Fruit fly (Drosophila melanogaster) whole organism, embryonic: ENCODE results near the gene CG10194.

ENCODE experiments used
- ATbp ChIP-seq: fragments of 200-800 bp; sonication (Bioruptor generic); optimal IDR thresholded peaks from 2 replicates; lab custom pipeline; 2017; ENCODE audit warnings: missing biosample characterization, mild to moderate bottlenecking, missing genetic modification characterization, missing genetic modification reagents
- CG10321 ChIP-seq: fragments of 200-800 bp; sonication (Bioruptor generic); IDR thresholded peaks from 2 replicates; pipeline ENCODE4 v1.3.6; 2022; ENCODE audit warnings: missing biosample characterization, missing genetic modification characterization
- CG10979 ChIP-seq: fragments of 200-800 bp; sonication (Bioruptor generic); optimal IDR thresholded peaks from 2 replicates; lab custom pipeline; 2018; ENCODE audit warnings: missing biosample characterization, mild to moderate bottlenecking, missing genetic modification characterization, moderate library complexity
- CG11085 ChIP-seq: fragments of 200-800 bp; sonication (Bioruptor generic); IDR thresholded peaks from 2 replicates; pipeline ENCODE4 v1.3.6; 2022; ENCODE audit warnings: missing biosample characterization, missing genetic modification characterization
- CG11504 ChIP-seq: fragments of 200-800 bp; sonication (Bioruptor generic); optimal IDR thresholded peaks from 3 replicates; lab custom pipeline; 2019; ENCODE audit warnings: missing biosample characterization, mild to moderate bottlenecking, missing genetic modification characterization, moderate library complexity
- CG12104 ChIP-seq: fragments of 200-800 bp; sonication (Bioruptor generic); optimal IDR thresholded peaks from 3 replicates; lab custom pipeline; 2016; ENCODE audit warnings: missing biosample characterization, missing genetic modification characterization
- CG12155 ChIP-seq: fragments of 200-800 bp; sonication (Bioruptor generic); optimal IDR thresholded peaks from 3 replicates; lab custom pipeline; 2016; ENCODE audit warnings: missing biosample characterization, missing genetic modification characterization
- CG12769 ChIP-seq: fragments of 200-800 bp; sonication (Bioruptor generic); optimal IDR thresholded peaks from 2 replicates; lab custom pipeline; 2019; ENCODE audit warnings: missing biosample characterization, mild to moderate bottlenecking, missing genetic modification characterization, moderate library complexity
- CG14667 ChIP-seq: fragments of 200-800 bp; sonication (Bioruptor generic); IDR thresholded peaks from 2 replicates; pipeline ENCODE4 v1.3.6; 2022; ENCODE audit warnings: missing biosample characterization, missing genetic modification characterization
- CG14710 ChIP-seq: fragments of 200-800 bp; sonication (Bioruptor generic); optimal IDR thresholded peaks from 3 replicates; lab custom pipeline; 2019; ENCODE audit warnings: missing biosample characterization, mild to moderate bottlenecking, missing genetic modification characterization, moderate library complexity
- CG16815 ChIP-seq: fragments of 200-800 bp; sonication (Bioruptor generic); optimal IDR thresholded peaks from 3 replicates; lab custom pipeline; 2017; ENCODE audit warnings: missing biosample characterization, mild to moderate bottlenecking, missing genetic modification characterization
- CG17328 ChIP-seq: fragments of 200-800 bp; sonication (Bioruptor generic); IDR thresholded peaks from 2 replicates; pipeline ENCODE4 v1.3.6; 2022; ENCODE audit warnings: missing biosample characterization, missing genetic modification characterization
- CG17802 ChIP-seq: fragments of 200-800 bp; sonication (Bioruptor generic); optimal IDR thresholded peaks from 2 replicates; lab custom pipeline; 2018; ENCODE audit warnings: missing biosample characterization, mild to moderate bottlenecking, missing genetic modification characterization, moderate library complexity
- CG17829 ChIP-seq: fragments of 200-800 bp; optimal IDR thresholded peaks from 2 replicates; lab custom pipeline; 2019; ENCODE audit warnings: missing biosample characterization, mild to moderate bottlenecking, missing genetic modification characterization, moderate library complexity
- CG2712 ChIP-seq: fragments of 200-800 bp; optimal IDR thresholded peaks from 3 replicates; lab custom pipeline; 2019; ENCODE audit warnings: missing biosample characterization, mild to moderate bottlenecking, missing genetic modification characterization, moderate library complexity
- CG3281 ChIP-seq: fragments of 200-800 bp; sonication (Bioruptor generic); optimal IDR thresholded peaks from 3 replicates; lab custom pipeline; 2017; ENCODE audit warnings: missing biosample characterization, mild to moderate bottlenecking, missing genetic modification characterization
- CG6683 ChIP-seq: fragments of 200-800 bp; sonication (Bioruptor generic); optimal IDR thresholded peaks from 2 replicates; lab custom pipeline; 2017; ENCODE audit warnings: missing biosample characterization, mild to moderate bottlenecking, missing genetic modification characterization, missing genetic modification reagents
- CG7556 ChIP-seq: fragments of 200-800 bp; sonication (Bioruptor generic); optimal IDR thresholded peaks from 2 replicates; lab custom pipeline; 2017; ENCODE audit warnings: missing biosample characterization, mild to moderate bottlenecking, missing genetic modification characterization
- CG7839 ChIP-seq: fragments of 200-800 bp; sonication (Bioruptor generic); optimal IDR thresholded peaks from 3 replicates; lab custom pipeline; 2018; ENCODE audit warnings: missing biosample characterization, mild to moderate bottlenecking, missing genetic modification characterization, moderate library complexity
- CG7928 ChIP-seq: fragments of 200-800 bp; sonication (Bioruptor generic); optimal IDR thresholded peaks from 2 replicates; lab custom pipeline; 2017; ENCODE audit warnings: missing biosample characterization, mild to moderate bottlenecking, missing genetic modification characterization
- CG8359 ChIP-seq: fragments of 200-800 bp; sonication (Bioruptor generic); optimal IDR thresholded peaks from 2 replicates; lab custom pipeline; 2017; ENCODE audit warnings: missing biosample characterization, mild to moderate bottlenecking, missing genetic modification characterization, borderline replicate concordance
- CG9727 ChIP-seq: fragments of 200-800 bp; sonication (Bioruptor generic); optimal IDR thresholded peaks from 3 replicates; lab custom pipeline; 2017; ENCODE audit warnings: missing biosample characterization, mild to moderate bottlenecking, missing genetic modification characterization
- Camta ChIP-seq: fragments of 200-800 bp; sonication (Bioruptor generic); optimal IDR thresholded peaks from 2 replicates; lab custom pipeline; 2016; ENCODE audit warnings: missing biosample characterization, missing genetic modification characterization
- D19A ChIP-seq: fragments of 200-800 bp; optimal IDR thresholded peaks from 3 replicates; lab custom pipeline; 2019; ENCODE audit warnings: missing biosample characterization, mild to moderate bottlenecking, missing genetic modification characterization, moderate library complexity
- Jarid2 ChIP-seq: fragments of 200-800 bp; sonication (Bioruptor generic); optimal IDR thresholded peaks from 3 replicates; lab custom pipeline; 2017; ENCODE audit warnings: mild to moderate bottlenecking, missing biosample characterization, missing genetic modification reagents, missing genetic modification characterization
- Kr ChIP-seq: fragments of 200-800 bp; sonication (Bioruptor generic); optimal IDR thresholded peaks from 2 replicates; lab custom pipeline; 2017; ENCODE audit warnings: missing biosample characterization, mild to moderate bottlenecking, missing genetic modification characterization
- Max ChIP-seq: fragments of 200-800 bp; sonication (Bioruptor generic); optimal IDR thresholded peaks from 2 replicates; lab custom pipeline; 2016; ENCODE audit warnings: missing biosample characterization, mild to moderate bottlenecking, missing genetic modification characterization
- Nf-YB ChIP-seq: fragments of 200-800 bp; sonication (Bioruptor generic); optimal IDR thresholded peaks from 3 replicates; lab custom pipeline; 2019; ENCODE audit warnings: missing biosample characterization, mild to moderate bottlenecking, missing genetic modification characterization, moderate library complexity
- Nf-YC ChIP-seq: fragments of 200-800 bp; optimal IDR thresholded peaks from 3 replicates; lab custom pipeline; 2019; ENCODE audit warnings: missing biosample characterization, mild to moderate bottlenecking, missing genetic modification characterization, moderate library complexity
- Opbp ChIP-seq: fragments of 200-800 bp; sonication (Bioruptor generic); IDR thresholded peaks from 3 replicates; pipeline ENCODE4 v1.3.6; 2022; ENCODE audit warnings: missing biosample characterization, missing genetic modification characterization; ENCODE audit not compliant: partially characterized antibody
- PHDP ChIP-seq: fragments of 200-800 bp; sonication (Bioruptor generic); optimal IDR thresholded peaks from 3 replicates; lab custom pipeline; 2018; ENCODE audit warnings: missing biosample characterization, mild to moderate bottlenecking, missing genetic modification characterization, moderate library complexity
- Taf1 ChIP-seq: fragments of 200-800 bp; sonication (Bioruptor generic); IDR thresholded peaks from 2 replicates; pipeline ENCODE4 v1.3.6; 2022; ENCODE audit warnings: missing biosample characterization, missing genetic modification characterization
- aop ChIP-seq: fragments of 200-800 bp; sonication (Bioruptor generic); IDR thresholded peaks from 2 replicates; pipeline ENCODE4 v1.3.6; 2022; ENCODE audit warnings: missing biosample characterization, missing genetic modification characterization
- disco-r ChIP-seq: fragments of 200-800 bp; sonication (Bioruptor generic); optimal IDR thresholded peaks from 2 replicates; lab custom pipeline; 2016; ENCODE audit warnings: missing biosample characterization, missing genetic modification characterization
- dmrt11E ChIP-seq: fragments of 200-800 bp; sonication (Bioruptor generic); optimal IDR thresholded peaks from 3 replicates; lab custom pipeline; 2018; ENCODE audit warnings: missing biosample characterization, mild to moderate bottlenecking, missing genetic modification characterization, moderate library complexity
- ewg ChIP-seq: fragments of 200-800 bp; sonication (Bioruptor generic); optimal IDR thresholded peaks from 3 replicates; lab custom pipeline; 2017; ENCODE audit warnings: mild to moderate bottlenecking, missing biosample characterization, missing genetic modification reagents, missing genetic modification characterization
- exex ChIP-seq: fragments of 200-800 bp; sonication (Bioruptor generic); optimal IDR thresholded peaks from 4 replicates; lab custom pipeline; 2018; ENCODE audit warnings: missing biosample characterization, mild to moderate bottlenecking, missing genetic modification characterization, moderate library complexity
- gcm2 ChIP-seq: fragments of 200-800 bp; sonication (Bioruptor generic); optimal IDR thresholded peaks from 2 replicates; lab custom pipeline; 2016; ENCODE audit warnings: missing biosample characterization, missing genetic modification characterization
- gem ChIP-seq: fragments of 200-800 bp; sonication (Bioruptor generic); optimal IDR thresholded peaks from 2 replicates; lab custom pipeline; 2019; ENCODE audit warnings: missing biosample characterization, mild to moderate bottlenecking, missing genetic modification characterization, moderate library complexity
- her ChIP-seq: fragments of 200-800 bp; sonication (Bioruptor generic); optimal IDR thresholded peaks from 2 replicates; lab custom pipeline; 2016; ENCODE audit warnings: missing biosample characterization, missing genetic modification characterization
- nmo ChIP-seq: fragments of 200-800 bp; sonication (Bioruptor generic); optimal IDR thresholded peaks from 2 replicates; lab custom pipeline; 2018; ENCODE audit warnings: missing biosample characterization, mild to moderate bottlenecking, missing genetic modification characterization, moderate library complexity
- odd ChIP-seq: fragments of 200-800 bp; sonication (Bioruptor generic); optimal IDR thresholded peaks from 2 replicates; lab custom pipeline; 2017; ENCODE audit warnings: missing biosample characterization, mild to moderate bottlenecking, missing genetic modification characterization
- onecut ChIP-seq: fragments of 200-800 bp; sonication (Bioruptor generic); IDR thresholded peaks from 2 replicates; pipeline ENCODE4 v1.3.6; 2022; ENCODE audit warnings: missing biosample characterization, missing genetic modification characterization
- pfk ChIP-seq: fragments of 200-800 bp; sonication (Bioruptor generic); optimal IDR thresholded peaks from 2 replicates; lab custom pipeline; 2018; ENCODE audit warnings: missing biosample characterization, mild to moderate bottlenecking, missing genetic modification characterization, moderate library complexity
- tio ChIP-seq: fragments of 200-800 bp; sonication (Bioruptor generic); optimal IDR thresholded peaks from 2 replicates; lab custom pipeline; 2017; ENCODE audit warnings: missing biosample characterization, missing genetic modification characterization, inconsistent platforms
- tna ChIP-seq: fragments of 200-800 bp; sonication (Bioruptor generic); IDR thresholded peaks from 2 replicates; pipeline ENCODE4 v1.3.6; 2022; ENCODE audit warnings: missing biosample characterization, missing genetic modification characterization; ENCODE audit not compliant: partially characterized antibody
- ttk ChIP-seq: fragments of 200-800 bp; sonication (Bioruptor generic); IDR thresholded peaks from 2 replicates; pipeline ENCODE4 v2.1.2; 2022; ENCODE audit warnings: missing biosample characterization, missing genetic modification characterization
- tup ChIP-seq: fragments of 200-800 bp; sonication (Bioruptor generic); optimal IDR thresholded peaks from 2 replicates; lab custom pipeline; 2016; ENCODE audit warnings: missing biosample characterization, mild to moderate bottlenecking, missing genetic modification characterization, moderate library complexity

The CG10194 gene

dm6 chr2L:19473397-19474009, 16.4 kb downstream of the CG10194 start:
- no peak for TF ChIP-seq CG12155 (GFP tag; lab: Kevin White, UChicago)
- no peak for TF ChIP-seq odd (GFP tag; lab: Kevin White, UChicago)
- TF ChIP-seq CG12769, result no peak
- TF ChIP-seq aop (GFP tag; lab: Robert Waterston, UW), result no peak
- TF ChIP-seq tio (GFP tag; lab: Kevin White, UChicago), result no peak
- no peak for TF ChIP-seq Opbp (GFP tag; lab: Robert Waterston, UW)
- TF ChIP-seq onecut, result no peak
- TF ChIP-seq CG7556 (GFP tag; lab: Kevin White, UChicago), result no peak
- no peak for TF ChIP-seq gcm2
- TF ChIP-seq CG8359 (GFP tag; lab: Kevin White, UChicago), result no peak
- TF ChIP-seq Nf-YC (tag; lab: Kevin White, UChicago), result no peak
- TF ChIP-seq CG12104 (GFP tag; lab: Kevin White, UChicago), result no peak
- TF ChIP-seq Kr, result no peak
- no peak for TF ChIP-seq gem (tag; lab: Kevin White, UChicago)
- TF ChIP-seq Jarid2 (GFP tag; lab: Kevin White, UChicago), result no peak
- TF ChIP-seq CG6683 (GFP tag; lab: Kevin White, UChicago), result no peak

dm6 chr2L:19472256-19472655, 17.6 kb downstream of the CG10194 start:
- TF ChIP-seq Nf-YB (GFP tag; lab: Kevin White, UChicago), result no peak
- TF ChIP-seq PHDP (tag; lab: Kevin White, UChicago), result no peak
- no peak for TF ChIP-seq tup (GFP tag; lab: Kevin White, UChicago)
- TF ChIP-seq ATbp (GFP tag; lab: Kevin White, UChicago), result no peak
- no peak for TF ChIP-seq CG3281 (GFP tag; lab: Kevin White, UChicago)
- no peak for TF ChIP-seq tna (GFP tag; lab: Robert Waterston, UW)
- TF ChIP-seq Max, result no peak

dm6 chr2L:19469751-19470150, 20.2 kb downstream of the CG10194 start:
- TF ChIP-seq CG10979 (tag; lab: Kevin White, UChicago) (peak; percentile 54), Camta (GFP tag; lab: Kevin White, UChicago) (no peak), exex (tag; lab: Kevin White, UChicago) (no peak), D19A (tag; lab: Kevin White, UChicago) (peak; percentile 7), ewg (GFP tag; lab: Kevin White, UChicago) (no peak), disco-r (GFP tag; lab: Kevin White, UChicago) (no peak), CG17829 (no peak), CG14710 (tag; lab: Kevin White, UChicago) (peak; percentile 37), CG16815 (no peak), CG10321 (GFP tag; lab: Robert Waterston, UW) (no peak), pfk (no peak), CG2712 (tag; lab: Kevin White, UChicago) (peak; percentile 43), dmrt11E (tag; lab: Kevin White, UChicago) (peak; percentile 44), CG11504 (tag; lab: Kevin White, UChicago) (peak; percentile 54), gem (tag; lab: Kevin White, UChicago) (peak; percentile 41), CG17802 (no peak), nmo (GFP tag; lab: Kevin White, UChicago) (peak; percentile 30), ttk (GFP tag; lab: Robert Waterston, UW) (no peak), CG14667 (GFP tag; lab: Robert Waterston, UW) (no peak), Taf1 (GFP tag; lab: Robert Waterston, UW) (no peak), CG7928 (GFP tag; lab: Kevin White, UChicago) (no peak), CG17328 (GFP tag; lab: Robert Waterston, UW) (no peak), CG11085 (no peak), CG9727 (GFP tag; lab: Kevin White, UChicago) (peak; percentile 36), her (GFP tag; lab: Kevin White, UChicago) (no peak), CG7839 (tag; lab: Kevin White, UChicago) (peak; percentile 28)
